Worm (Caenorhabditis elegans) whole organism, young adult: ENCODE results near the gene gmeb-3.
A peak's percentile ranks its signal among the peaks of the same experiment; 100 is the strongest.

ENCODE experiments used
- B0336.3 ChIP-seq: fragments of 200-800 bp; sonication (Bioruptor generic); IDR thresholded peaks from 2 replicates; pipeline ENCODE4 v1.3.6; 2022; ENCODE audit warnings: missing genetic modification characterization, missing compliant biosample characterization
- F10E7.11 ChIP-seq: sonication (generic microtip); optimal IDR thresholded peaks from 2 replicates; lab custom pipeline; 2017; ENCODE audit warnings: mild to moderate bottlenecking, missing genetic modification characterization, moderate library complexity, missing compliant biosample characterization
- F22D6.2 ChIP-seq: sonication (generic microtip); optimal IDR thresholded peaks from 2 replicates; lab custom pipeline; 2016; ENCODE audit warnings: mild to moderate bottlenecking, missing genetic modification characterization, missing compliant biosample characterization
- F52B5.7 ChIP-seq: sonication (generic microtip); optimal IDR thresholded peaks from 2 replicates; lab custom pipeline; 2016; ENCODE audit warnings: mild to moderate bottlenecking, missing genetic modification characterization, missing compliant biosample characterization
- F55B11.4 ChIP-seq: sonication (generic microtip); optimal IDR thresholded peaks from 2 replicates; lab custom pipeline; 2016; ENCODE audit warnings: missing compliant biosample characterization, missing genetic modification characterization, borderline replicate concordance; ENCODE audit not compliant: insufficient read depth
- F57A8.1 ChIP-seq: fragments of 200-800 bp; sonication (Bioruptor generic); optimal IDR thresholded peaks from 2 replicates; lab custom pipeline; 2018; ENCODE audit warnings: mild to moderate bottlenecking, missing genetic modification characterization, moderate library complexity, missing compliant biosample characterization
- K11D2.4 ChIP-seq: fragments of 200-800 bp; sonication (Bioruptor generic); IDR thresholded peaks from 2 replicates; pipeline ENCODE4 v1.3.6; 2022; ENCODE audit warnings: missing genetic modification reagents, missing genetic modification characterization, missing compliant biosample characterization
- Y67H2A.10 ChIP-seq: fragments of 200-800 bp; sonication (Bioruptor generic); conservative IDR thresholded peaks from 2 replicates; pipeline ENCODE4 v1.3.6; 2022; ENCODE audit warnings: missing genetic modification reagents, missing genetic modification characterization, missing compliant biosample characterization
- akir-1 ChIP-seq: fragments of 200-800 bp; sonication (Bioruptor generic); optimal IDR thresholded peaks from 2 replicates; lab custom pipeline; 2018; ENCODE audit warnings: mild to moderate bottlenecking, missing genetic modification characterization, moderate library complexity, missing compliant biosample characterization
- ama-1 ChIP-seq, 3 experiments: fragments of 150-350 bp in 1 of 3; sonication (generic microtip) in 2 of 3; optimal IDR thresholded peaks; 2 replicates each; lab custom pipeline; 2014 to 2018; ENCODE audit warnings: missing biosample characterization in 2 of 3, missing genetic modification characterization in 2 of 3, missing genetic modification reagents in 2 of 3
- aptf-2 ChIP-seq: fragments of 200-800 bp; sonication (Bioruptor generic); conservative IDR thresholded peaks from 2 replicates; pipeline ENCODE4 v1.3.6; 2022; ENCODE audit warnings: missing genetic modification reagents, missing genetic modification characterization, missing compliant biosample characterization
- attf-6 ChIP-seq: fragments of 200-800 bp; sonication (Bioruptor generic); IDR thresholded peaks from 2 replicates; pipeline ENCODE4 v1.3.6; 2022; ENCODE audit warnings: missing genetic modification reagents, missing genetic modification characterization, missing compliant biosample characterization
- bed-1 ChIP-seq: fragments of 200-800 bp; sonication (Bioruptor generic); IDR thresholded peaks from 2 replicates; pipeline ENCODE4 v1.3.6; 2022; ENCODE audit warnings: missing genetic modification reagents, missing genetic modification characterization, missing compliant biosample characterization
- ccch-3 ChIP-seq: fragments of 200-800 bp; sonication (Bioruptor generic); optimal IDR thresholded peaks from 2 replicates; lab custom pipeline; 2018; ENCODE audit warnings: mild to moderate bottlenecking, missing genetic modification characterization, missing compliant biosample characterization
- chd-7 ChIP-seq: sonication (generic microtip); optimal IDR thresholded peaks from 2 replicates; lab custom pipeline; 2016; ENCODE audit warnings: mild to moderate bottlenecking, missing genetic modification characterization, moderate library complexity, missing compliant biosample characterization
- dpl-1 ChIP-seq: fragments of 150-350 bp; optimal IDR thresholded peaks from 2 replicates; lab custom pipeline; 2014; ENCODE audit warnings: missing biosample characterization, missing genetic modification reagents, missing genetic modification characterization
- efl-1 ChIP-seq: fragments of 150-350 bp; optimal IDR thresholded peaks from 2 replicates; lab custom pipeline; 2014; ENCODE audit warnings: missing biosample characterization, missing genetic modification reagents, missing genetic modification characterization
- egl-18 ChIP-seq: fragments of 200-800 bp; sonication (Bioruptor generic); IDR thresholded peaks from 2 replicates; pipeline ENCODE4 v1.3.6; 2022; ENCODE audit warnings: missing genetic modification reagents, missing genetic modification characterization, missing compliant biosample characterization
- egl-44 ChIP-seq: fragments of 200-800 bp; sonication (Bioruptor generic); IDR thresholded peaks from 2 replicates; pipeline ENCODE4 v1.3.6; 2022; ENCODE audit warnings: missing genetic modification reagents, missing genetic modification characterization, missing compliant biosample characterization
- ekl-4 ChIP-seq: fragments of 200-800 bp; sonication (Bioruptor generic); IDR thresholded peaks from 2 replicates; pipeline ENCODE4 v1.3.6; 2022; ENCODE audit warnings: missing genetic modification reagents, missing genetic modification characterization, missing compliant biosample characterization
- fkh-3 ChIP-seq: sonication (generic microtip); optimal IDR thresholded peaks from 2 replicates; lab custom pipeline; 2016; ENCODE audit warnings: mild to moderate bottlenecking, missing genetic modification characterization, missing compliant biosample characterization
- him-1 ChIP-seq: sonication (generic microtip); optimal IDR thresholded peaks from 2 replicates; lab custom pipeline; 2016; ENCODE audit warnings: missing genotype, missing genetic modification reagents, missing genetic modification characterization, missing compliant biosample characterization
- hlh-12 ChIP-seq: sonication (generic microtip); optimal IDR thresholded peaks from 2 replicates; lab custom pipeline; 2016; ENCODE audit warnings: missing genetic modification characterization, missing compliant biosample characterization
- hmg-1.2 ChIP-seq: fragments of 200-800 bp; sonication (Bioruptor generic); IDR thresholded peaks from 2 replicates; pipeline ENCODE4 v1.3.6; 2022; ENCODE audit warnings: missing genetic modification reagents, missing genetic modification characterization, missing compliant biosample characterization
- hrde-1 ChIP-seq: sonication (generic microtip); optimal IDR thresholded peaks from 2 replicates; lab custom pipeline; 2016; ENCODE audit warnings: missing genetic modification characterization, mild to moderate bottlenecking, missing compliant biosample characterization, moderate library complexity, missing genotype, missing genetic modification reagents, borderline replicate concordance
- hsf-1 ChIP-seq: fragments of 200-800 bp; sonication (Bioruptor generic); IDR thresholded peaks from 2 replicates; pipeline ENCODE4 v1.3.6; 2022; ENCODE audit warnings: missing genetic modification reagents, missing genetic modification characterization, missing compliant biosample characterization
- lin-40 ChIP-seq: sonication (generic microtip); optimal IDR thresholded peaks from 2 replicates; lab custom pipeline; 2016; ENCODE audit warnings: missing genetic modification characterization, mild to moderate bottlenecking, missing compliant biosample characterization, missing genotype, missing genetic modification reagents
- lir-1 ChIP-seq: fragments of 200-800 bp; sonication (Bioruptor generic); conservative IDR thresholded peaks from 2 replicates; pipeline ENCODE4 v1.3.6; 2022; ENCODE audit warnings: missing genetic modification reagents, missing genetic modification characterization, missing compliant biosample characterization
- madf-3 ChIP-seq: fragments of 200-800 bp; sonication (Bioruptor generic); IDR thresholded peaks from 2 replicates; pipeline ENCODE4 v1.3.6; 2022; ENCODE audit warnings: missing genetic modification reagents, missing genetic modification characterization, missing compliant biosample characterization
- madf-6 ChIP-seq: fragments of 200-800 bp; sonication (Bioruptor generic); IDR thresholded peaks from 2 replicates; pipeline ENCODE4 v1.3.6; 2022; ENCODE audit warnings: missing genetic modification reagents, missing genetic modification characterization, missing compliant biosample characterization
- madf-8 ChIP-seq: fragments of 200-800 bp; sonication (Bioruptor generic); conservative IDR thresholded peaks from 2 replicates; pipeline ENCODE4 v1.3.6; 2022; ENCODE audit warnings: missing genetic modification reagents, missing genetic modification characterization, missing compliant biosample characterization
- mes-4 ChIP-seq: sonication (generic microtip); optimal IDR thresholded peaks from 2 replicates; lab custom pipeline; 2016; ENCODE audit warnings: missing genotype, missing genetic modification characterization, missing compliant biosample characterization
- nfya-2 ChIP-seq: fragments of 200-800 bp; sonication (Bioruptor generic); IDR thresholded peaks from 2 replicates; pipeline ENCODE4 v1.3.6; 2022; ENCODE audit warnings: missing genetic modification reagents, missing genetic modification characterization, missing compliant biosample characterization
- nhr-120 ChIP-seq: fragments of 200-800 bp; sonication (Bioruptor generic); IDR thresholded peaks from 2 replicates; pipeline ENCODE4 v1.3.6; 2022; ENCODE audit warnings: missing genetic modification characterization, missing compliant biosample characterization
- nhr-80 ChIP-seq: sonication (generic microtip); optimal IDR thresholded peaks from 2 replicates; lab custom pipeline; 2016; ENCODE audit warnings: missing genetic modification characterization, missing compliant biosample characterization
- nhr-90 ChIP-seq: sonication (generic microtip); optimal IDR thresholded peaks from 2 replicates; lab custom pipeline; 2016; ENCODE audit warnings: missing genotype, mild to moderate bottlenecking, missing genetic modification characterization, missing compliant biosample characterization
- pbrm-1 ChIP-seq: fragments of 200-800 bp; sonication (Bioruptor generic); IDR thresholded peaks from 2 replicates; pipeline ENCODE4 v1.3.6; 2022; ENCODE audit warnings: missing genetic modification reagents, missing genetic modification characterization, missing compliant biosample characterization
- pha-4 ChIP-seq: fragments of 150-350 bp; sonication (generic microtip); optimal IDR thresholded peaks from 2 replicates; lab custom pipeline; 2014; ENCODE audit warnings: missing biosample characterization, missing genetic modification reagents, missing genetic modification characterization
- rcor-1 ChIP-seq: fragments of 200-800 bp; sonication (Bioruptor generic); IDR thresholded peaks from 2 replicates; pipeline ENCODE4 v1.3.6; 2022; ENCODE audit warnings: missing genetic modification reagents, missing genetic modification characterization, missing compliant biosample characterization
- sdz-38 ChIP-seq: sonication (generic microtip); optimal IDR thresholded peaks from 2 replicates; lab custom pipeline; 2016; ENCODE audit warnings: missing genotype, missing genetic modification characterization, missing compliant biosample characterization
- snpc-1.1 ChIP-seq: sonication (generic microtip); optimal IDR thresholded peaks from 2 replicates; lab custom pipeline; 2017; ENCODE audit warnings: missing genetic modification characterization, mild to moderate bottlenecking, missing compliant biosample characterization, antibody characterized with exemption, moderate library complexity, missing genotype, missing genetic modification reagents; ENCODE audit not compliant: insufficient read depth
- somi-1 ChIP-seq: fragments of 200-800 bp; sonication (Bioruptor generic); optimal IDR thresholded peaks from 2 replicates; lab custom pipeline; 2018; ENCODE audit warnings: mild to moderate bottlenecking, missing genetic modification characterization, missing compliant biosample characterization
- zfh-2 ChIP-seq: fragments of 200-800 bp; sonication (Bioruptor generic); conservative IDR thresholded peaks from 2 replicates; pipeline ENCODE4 v1.3.6; 2022; ENCODE audit warnings: missing genetic modification reagents, missing genetic modification characterization, missing compliant biosample characterization
- ztf-26 ChIP-seq: sonication (generic microtip); optimal IDR thresholded peaks from 2 replicates; lab custom pipeline; 2017; ENCODE audit warnings: missing genetic modification characterization, missing compliant biosample characterization
- ztf-6 ChIP-seq: fragments of 200-800 bp; sonication (Bioruptor generic); IDR thresholded peaks from 2 replicates; pipeline ENCODE4 v1.3.6; 2022; ENCODE audit warnings: missing genetic modification reagents, missing genetic modification characterization, missing compliant biosample characterization

The gmeb-3 gene

DNA sequence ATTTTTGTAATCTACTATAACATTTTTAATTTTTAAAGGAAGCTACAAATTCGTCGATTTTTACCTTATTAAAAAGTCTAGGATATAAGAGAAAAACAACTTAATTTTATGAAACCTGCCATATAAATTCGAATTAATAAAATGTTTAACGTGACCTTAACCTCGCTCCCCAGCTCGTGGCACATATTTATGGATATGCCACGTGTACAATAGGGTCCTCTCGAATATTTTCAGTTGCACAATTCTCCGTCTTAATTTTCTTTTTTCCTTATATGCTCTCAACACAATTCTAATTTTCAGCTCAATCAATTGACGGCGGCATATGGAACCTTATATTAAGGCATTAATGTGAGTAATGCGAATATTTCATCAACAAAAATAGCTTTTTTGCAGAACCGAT lies 32.0 kb upstream of the gmeb-3 start, which contains the start of gene F34D10.4 (continued):
- no peak for TF ChIP-seq lir-1
- no peak for TF ChIP-seq ztf-26 (tag; lab: Kevin White, UChicago)
- TF ChIP-seq somi-1 = no peak
- TF ChIP-seq F22D6.2 (tag; lab: Kevin White, UChicago) = no peak
- TF ChIP-seq ztf-6 (GFP tag; lab: Robert Waterston, UW) = no peak
- no peak for TF ChIP-seq rcor-1 (GFP tag; lab: Robert Waterston, UW)

DNA sequence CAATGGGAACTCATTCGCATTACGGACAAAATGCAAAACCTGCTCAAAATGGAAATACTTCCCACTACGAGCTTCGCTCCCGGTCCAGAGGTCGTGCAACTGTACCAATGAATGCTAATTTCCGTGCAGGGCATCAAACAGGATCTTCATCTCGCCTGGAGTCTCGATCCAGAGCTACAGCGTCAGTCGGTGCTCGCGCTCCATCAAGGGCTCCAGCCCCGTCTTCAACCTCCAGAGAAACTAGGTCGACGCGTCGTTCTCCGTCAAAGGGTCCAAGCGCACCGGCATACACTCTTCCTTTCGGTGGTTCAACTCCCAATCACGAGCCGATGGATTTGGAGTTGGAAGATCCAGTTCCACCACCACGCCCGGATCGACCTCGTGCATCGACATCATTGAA lies 30.6 kb upstream of the gmeb-3 start:
- TF ChIP-seq zfh-2 (GFP tag; lab: Robert Waterston, UW) (peak; percentile 82), pha-4 (tag; lab: Kevin White, UChicago) (no peak), sdz-38 (no peak), egl-44 (GFP tag; lab: Robert Waterston, UW) (no peak), F52B5.7 (tag; lab: Kevin White, UChicago) (no peak)

DNA sequence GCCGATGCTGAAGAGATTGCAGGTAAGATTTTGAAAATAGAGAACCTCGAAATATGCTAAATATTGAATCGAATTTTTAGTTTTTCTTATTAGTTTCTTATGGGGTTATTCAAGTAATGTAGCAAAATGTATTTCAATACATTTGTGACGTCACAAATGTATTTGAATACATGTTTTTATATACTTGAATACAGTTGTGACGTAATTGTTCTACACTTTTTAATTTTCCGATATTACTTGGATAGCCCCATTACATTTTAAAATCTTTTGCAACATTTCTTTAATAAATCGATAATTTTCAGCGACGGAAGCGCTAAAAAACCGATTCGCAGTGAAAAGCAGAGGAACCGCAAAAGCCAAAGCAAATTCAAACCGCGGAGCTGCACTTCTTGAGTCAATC lies 30.0 kb upstream of the gmeb-3 start:
- TF ChIP-seq nhr-80 (tag; lab: Kevin White, UChicago) (no peak), attf-6 (no peak), lin-40 (tag; lab: Kevin White, UChicago) (no peak), aptf-2 (no peak), F52B5.7 (tag; lab: Kevin White, UChicago) (no peak), nhr-90 (tag; lab: Kevin White, UChicago) (no peak), egl-18 (GFP tag; lab: Robert Waterston, UW) (no peak), chd-7 (tag; lab: Kevin White, UChicago) (no peak), K11D2.4 (GFP tag; lab: Robert Waterston, UW) (no peak)

DNA sequence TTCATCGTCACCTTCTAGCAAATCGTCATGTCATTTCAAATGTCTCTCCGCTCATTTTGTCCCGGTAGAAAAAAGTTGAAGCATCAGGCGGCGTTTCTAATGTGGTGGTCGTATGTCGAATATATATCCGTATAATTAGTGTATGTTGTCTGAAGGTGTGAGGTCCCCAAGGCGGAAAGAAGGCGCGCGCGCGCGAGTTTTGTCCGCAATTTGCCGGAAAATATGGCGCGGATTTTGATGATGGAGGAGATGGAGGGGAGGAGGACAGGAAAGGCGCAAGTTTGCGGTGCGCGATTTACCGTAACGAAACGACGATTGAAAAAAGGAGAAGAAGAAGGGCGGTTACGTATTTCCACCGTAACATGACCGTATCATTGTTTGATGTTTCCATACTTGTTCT lies 26.2 kb upstream of the gmeb-3 start:
- TF ChIP-seq bed-1 (GFP tag; lab: Robert Waterston, UW) (no peak), ama-1 (optimal IDR thresholded peaks at IDR 0.05; lab: Kevin White, UChicago) (no peak), ama-1 (GFP tag; optimal IDR thresholded peaks at IDR 0.05; lab: Kevin White, UChicago) (no peak), hrde-1 (no peak), ccch-3 (no peak), snpc-1.1 (tag; lab: Kevin White, UChicago) (no peak), hlh-12 (no peak), ztf-26 (tag; lab: Kevin White, UChicago) (no peak), madf-6 (GFP tag; lab: Robert Waterston, UW) (peak; percentile 74), F55B11.4 (tag; lab: Kevin White, UChicago) (no peak), pbrm-1 (GFP tag; lab: Robert Waterston, UW) (no peak), B0336.3 (GFP tag; lab: Robert Waterston, UW) (no peak), madf-3 (GFP tag; lab: Robert Waterston, UW) (no peak), hmg-1.2 (GFP tag; lab: Robert Waterston, UW) (no peak), akir-1 (no peak), nfya-2 (GFP tag; lab: Robert Waterston, UW) (no peak), nhr-90 (tag; lab: Kevin White, UChicago) (no peak), madf-8 (peak; percentile 37; the same call in 1 of the 2 replicates), fkh-3 (no peak), mes-4 (no peak), F57A8.1 (GFP tag; lab: Kevin White, UChicago) (no peak), aptf-2 (no peak), hsf-1 (GFP tag; lab: Robert Waterston, UW) (no peak), efl-1 (GFP tag; lab: Kevin White, UChicago) (peak; percentile 50), Y67H2A.10 (no peak), dpl-1 (GFP tag; lab: Kevin White, UChicago) (no peak), F10E7.11 (no peak), nhr-120 (GFP tag; lab: Robert Waterston, UW) (no peak), ekl-4 (GFP tag; lab: Robert Waterston, UW) (no peak), him-1 (tag; lab: Kevin White, UChicago) (no peak), zfh-2 (GFP tag; lab: Robert Waterston, UW) (peak; percentile 58; the same call in 1 of the 2 replicates)
